Worm (Caenorhabditis elegans): ENCODE measurements around the gene F44D12.8.
"Not testable (repeated sequence)": the region's sequence is repeated elsewhere in the genome, so short reads cannot be mapped to it uniquely, and the experiment has no call there.

The F44D12.8 gene

ce11 chrIV:10027566-10027965 lies 4.5 kb downstream of the F44D12.8 start, which contains the start of gene gipc-2:
gipc-2 (minus strand) TSS chrIV:10027666.
- TF ChIP-seq ztf-29 (GFP tag; IDR thresholded peaks at IDR 0.05) = no peak
- no peak for TF ChIP-seq cog-1 (tag; optimal IDR thresholded peaks at IDR 0.05)
- TF ChIP-seq tab-1 (GFP tag; IDR thresholded peaks at IDR 0.05) = no peak
- no peak for TF ChIP-seq med-1 (GFP tag; optimal IDR thresholded peaks at IDR 0.05; ENCODE audit: insufficient read depth)

- not testable (repeated sequence) for TF ChIP-seq med-1 (GFP tag; optimal IDR thresholded peaks at IDR 0.05; ENCODE audit: insufficient read depth); flt-1 (GFP tag; IDR thresholded peaks at IDR 0.05); ztf-29 (GFP tag; IDR thresholded peaks at IDR 0.05)
These were observed 5.7 kb downstream of the F44D12.8 start, which contains the start of the genes F44D12.16 and msd-2 for ce11 chrIV:10028779-10029178. F44D12.16 (plus strand) TSS chrIV:10029079. msd-2 (plus strand) TSS chrIV:10029083.

ce11 chrIV:10033053-10033452 lies 10.0 kb downstream of the F44D12.8 start, which contains the start of gene F44D12.6:
F44D12.6 (plus strand) TSS chrIV:10033353.
- no peak for TF ChIP-seq tab-1 (GFP tag; IDR thresholded peaks at IDR 0.05)
- TF ChIP-seq flt-1 (GFP tag; IDR thresholded peaks at IDR 0.05) = no peak
- no peak for TF ChIP-seq ztf-23 (GFP tag; IDR thresholded peaks at IDR 0.05)
- TF ChIP-seq med-1 (GFP tag; optimal IDR thresholded peaks at IDR 0.05; ENCODE audit: insufficient read depth) = no peak
- no peak for TF ChIP-seq ztf-29 (GFP tag; IDR thresholded peaks at IDR 0.05)
- no peak for TF ChIP-seq T22C8.4 (GFP tag; IDR thresholded peaks at IDR 0.05)
- no peak for TF ChIP-seq ref-1 (GFP tag; conservative IDR thresholded peaks at IDR 0.05)
- TF ChIP-seq klf-2 (GFP tag; conservative IDR thresholded peaks at IDR 0.05) = no peak
- no peak for TF ChIP-seq cog-1 (tag; optimal IDR thresholded peaks at IDR 0.05)

ce11 chrIV:10036966-10037365 lies 13.9 kb downstream of the F44D12.8 start, which contains the start of gene F44D12.10:
F44D12.10 (minus strand) TSS chrIV:10037066.
- TF ChIP-seq med-1 (GFP tag; optimal IDR thresholded peaks at IDR 0.05; ENCODE audit: insufficient read depth) = no peak
- no peak for TF ChIP-seq tab-1 (GFP tag; IDR thresholded peaks at IDR 0.05)
- no peak for TF ChIP-seq ztf-29 (GFP tag; IDR thresholded peaks at IDR 0.05)
- no peak for TF ChIP-seq klf-2 (GFP tag; conservative IDR thresholded peaks at IDR 0.05)
- TF ChIP-seq cog-1 (tag; optimal IDR thresholded peaks at IDR 0.05) = no peak
- TF ChIP-seq ref-1 (GFP tag; conservative IDR thresholded peaks at IDR 0.05) = no peak
- no peak for TF ChIP-seq ztf-23 (GFP tag; IDR thresholded peaks at IDR 0.05)
- TF ChIP-seq T22C8.4 (GFP tag; IDR thresholded peaks at IDR 0.05) = no peak
- no peak for TF ChIP-seq flt-1 (GFP tag; IDR thresholded peaks at IDR 0.05)

- TF ChIP-seq flt-1 (GFP tag; IDR thresholded peaks at IDR 0.05) = no peak
- TF ChIP-seq T22C8.4 (GFP tag; IDR thresholded peaks at IDR 0.05) = no peak
- TF ChIP-seq ref-1 (GFP tag; conservative IDR thresholded peaks at IDR 0.05) = no peak
- TF ChIP-seq med-1 (GFP tag; optimal IDR thresholded peaks at IDR 0.05; ENCODE audit: insufficient read depth) = no peak
- no peak for TF ChIP-seq ztf-29 (GFP tag; IDR thresholded peaks at IDR 0.05)
- no peak for TF ChIP-seq klf-2 (GFP tag; conservative IDR thresholded peaks at IDR 0.05)
These were observed 17.7 kb downstream of the F44D12.8 start, which contains the start of gene dhs-31 for ce11 chrIV:10040803-10041202. dhs-31 (minus strand) TSS chrIV:10040903.

ce11 chrIV:10042881-10043280 lies 19.8 kb downstream of the F44D12.8 start, which contains the start of gene frk-1:
frk-1 (plus strand) TSS chrIV:10043181.
- TF ChIP-seq med-1 (GFP tag; optimal IDR thresholded peaks at IDR 0.05; ENCODE audit: insufficient read depth) (no peak), flt-1 (GFP tag; IDR thresholded peaks at IDR 0.05) (no peak), klf-2 (GFP tag; conservative IDR thresholded peaks at IDR 0.05) (no peak), ztf-29 (GFP tag; IDR thresholded peaks at IDR 0.05) (no peak), cog-1 (tag; optimal IDR thresholded peaks at IDR 0.05) (no peak), tab-1 (GFP tag; IDR thresholded peaks at IDR 0.05) (no peak), ztf-23 (GFP tag; IDR thresholded peaks at IDR 0.05) (no peak), T22C8.4 (GFP tag; IDR thresholded peaks at IDR 0.05) (no peak), ref-1 (GFP tag; conservative IDR thresholded peaks at IDR 0.05) (no peak)

ce11 chrIV:10046005-10046404 lies 22.9 kb downstream of the F44D12.8 start:
- TF ChIP-seq T22C8.4 (GFP tag; IDR thresholded peaks at IDR 0.05) = no peak
- no peak for TF ChIP-seq ztf-23 (GFP tag; IDR thresholded peaks at IDR 0.05)
- TF ChIP-seq tab-1 (GFP tag; IDR thresholded peaks at IDR 0.05) = no peak
- TF ChIP-seq ztf-29 (GFP tag; IDR thresholded peaks at IDR 0.05) = no peak
- TF ChIP-seq cog-1 (tag; optimal IDR thresholded peaks at IDR 0.05) = no peak
- TF ChIP-seq klf-2 (GFP tag; conservative IDR thresholded peaks at IDR 0.05) = no peak
- TF ChIP-seq ref-1 (GFP tag; conservative IDR thresholded peaks at IDR 0.05) = no peak
- no peak for TF ChIP-seq med-1 (GFP tag; optimal IDR thresholded peaks at IDR 0.05; ENCODE audit: insufficient read depth)

- TF ChIP-seq T22C8.4 (GFP tag; IDR thresholded peaks at IDR 0.05) (no peak), ztf-29 (GFP tag; IDR thresholded peaks at IDR 0.05) (no peak), flt-1 (GFP tag; IDR thresholded peaks at IDR 0.05) (no peak), tab-1 (GFP tag; IDR thresholded peaks at IDR 0.05) (no peak), ref-1 (GFP tag; conservative IDR thresholded peaks at IDR 0.05) (no peak), med-1 (GFP tag; optimal IDR thresholded peaks at IDR 0.05; ENCODE audit: insufficient read depth) (no peak), klf-2 (GFP tag; conservative IDR thresholded peaks at IDR 0.05) (no peak), cog-1 (tag; optimal IDR thresholded peaks at IDR 0.05) (no peak)
These were observed 24.0 kb downstream of the F44D12.8 start, which contains the start of gene T04B2.3 for ce11 chrIV:10047108-10047507. T04B2.3 (plus strand) TSS chrIV:10047408.

ce11 chrIV:10048268-10048667 lies 25.2 kb downstream of the F44D12.8 start:
- TF ChIP-seq ztf-29 (GFP tag; IDR thresholded peaks at IDR 0.05) = no peak
- no peak for TF ChIP-seq flt-1 (GFP tag; IDR thresholded peaks at IDR 0.05)
- no peak for TF ChIP-seq T22C8.4 (GFP tag; IDR thresholded peaks at IDR 0.05)
- TF ChIP-seq ztf-23 (GFP tag; IDR thresholded peaks at IDR 0.05) = no peak
- no peak for TF ChIP-seq cog-1 (tag; optimal IDR thresholded peaks at IDR 0.05)
- TF ChIP-seq klf-2 (GFP tag; conservative IDR thresholded peaks at IDR 0.05) = no peak
- no peak for TF ChIP-seq tab-1 (GFP tag; IDR thresholded peaks at IDR 0.05)
- no peak for TF ChIP-seq ref-1 (GFP tag; conservative IDR thresholded peaks at IDR 0.05)
- no peak for TF ChIP-seq med-1 (GFP tag; optimal IDR thresholded peaks at IDR 0.05; ENCODE audit: insufficient read depth)

ce11 chrIV:10051088-10051487 lies 28.0 kb downstream of the F44D12.8 start, which contains the start of gene T04B2.8:
T04B2.8 (minus strand) TSS chrIV:10051188.
- TF ChIP-seq T22C8.4 (GFP tag; IDR thresholded peaks at IDR 0.05) (no peak), ztf-23 (GFP tag; IDR thresholded peaks at IDR 0.05) (no peak), med-1 (GFP tag; optimal IDR thresholded peaks at IDR 0.05; ENCODE audit: insufficient read depth) (no peak), klf-2 (GFP tag; conservative IDR thresholded peaks at IDR 0.05) (no peak), ref-1 (GFP tag; conservative IDR thresholded peaks at IDR 0.05) (no peak), ztf-29 (GFP tag; IDR thresholded peaks at IDR 0.05) (no peak), flt-1 (GFP tag; IDR thresholded peaks at IDR 0.05) (no peak), tab-1 (GFP tag; IDR thresholded peaks at IDR 0.05) (no peak), cog-1 (tag; optimal IDR thresholded peaks at IDR 0.05) (no peak)
